Worm (Caenorhabditis elegans): ENCODE data around the gene T02E9.6.
A peak's percentile ranks its signal among the peaks of the same experiment; 100 is the strongest.

T02E9.6 gene

DNA sequence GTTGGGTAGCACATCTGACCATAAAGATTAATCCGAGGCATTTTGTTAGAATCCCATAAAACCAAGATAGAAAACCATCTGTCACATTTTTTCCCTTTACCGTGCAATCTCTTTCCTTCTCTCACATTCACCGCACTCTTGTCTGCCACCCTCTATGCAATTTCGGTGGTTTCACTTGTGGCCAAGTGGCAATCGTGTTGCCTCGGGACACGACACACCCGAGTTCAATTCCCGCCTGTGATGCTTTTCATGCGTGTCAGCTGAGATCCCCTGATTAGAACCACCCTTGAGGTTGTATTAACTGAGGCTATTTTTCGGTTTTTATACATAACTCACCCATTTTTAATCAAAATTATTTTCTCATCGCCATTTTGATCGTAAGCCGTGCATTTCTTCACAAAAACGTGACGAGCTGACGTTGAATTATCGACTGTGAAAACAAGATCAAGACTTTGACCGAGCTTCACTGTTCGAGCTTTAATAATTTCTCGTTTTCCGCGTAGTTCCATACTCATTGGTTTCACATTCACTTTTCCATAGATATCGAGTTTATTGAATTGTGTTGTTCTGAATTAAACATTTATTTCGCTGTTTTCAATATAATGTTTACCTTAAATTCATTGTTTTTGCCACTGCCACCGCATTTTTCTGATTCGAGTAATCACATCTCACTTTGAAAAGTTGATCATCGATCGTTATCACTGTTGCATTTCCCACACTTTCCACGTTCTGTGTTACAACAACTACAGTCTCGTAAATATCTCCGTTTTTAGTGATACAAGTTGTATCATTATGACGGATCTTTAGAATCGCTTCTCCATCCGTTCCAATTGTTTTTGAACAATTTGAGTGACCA, 19.8 kb downstream of the T02E9.6 start:
- TF ChIP-seq F44E2.7 (GFP tag; IDR thresholded peaks at IDR 0.05): peak; percentile 99
- TF ChIP-seq zip-11 (GFP tag; IDR thresholded peaks at IDR 0.05): peak; percentile 93
- peak; percentile 96 for TF ChIP-seq snpc-1.2 (GFP tag; IDR thresholded peaks at IDR 0.05)
- TF ChIP-seq nhr-76 (tag; optimal IDR thresholded peaks at IDR 0.05): no peak
- peak; percentile 76 for TF ChIP-seq nhr-77 (tag; optimal IDR thresholded peaks at IDR 0.05)
- peak; percentile 88 for TF ChIP-seq spr-1 (tag; optimal IDR thresholded peaks at IDR 0.05)
- TF ChIP-seq mdt-29 (GFP tag; IDR thresholded peaks at IDR 0.05): peak; percentile 92
- TF ChIP-seq F49E8.2 (tag; optimal IDR thresholded peaks at IDR 0.05; ENCODE audit: borderline replicate concordance): peak; percentile 74
- peak; percentile 93 for TF ChIP-seq ceh-20 (GFP tag; IDR thresholded peaks at IDR 0.05)
- TF ChIP-seq rbr-2 (tag; optimal IDR thresholded peaks at IDR 0.05): peak; percentile 90
- TF ChIP-seq spr-3 (GFP tag; optimal IDR thresholded peaks at IDR 0.05): peak; percentile 95
- TF ChIP-seq mxl-3 (GFP tag; optimal IDR thresholded peaks at IDR 0.05): peak; percentile 95
- peak; percentile 95 for TF ChIP-seq nhr-42 (GFP tag; IDR thresholded peaks at IDR 0.05)
- peak; percentile 92 for TF ChIP-seq zfp-3 (GFP tag; conservative IDR thresholded peaks at IDR 0.05)
- TF ChIP-seq egl-27 (tag; optimal IDR thresholded peaks at IDR 0.05): no peak
- TF ChIP-seq dmd-9 (GFP tag; IDR thresholded peaks at IDR 0.05): peak; percentile 96
- peak; percentile 93 for TF ChIP-seq hmg-1.1 (GFP tag; IDR thresholded peaks at IDR 0.05)
- peak in 1 of 2 experiments; percentile 82 for TF ChIP-seq hif-1 (tag; optimal IDR thresholded peaks at IDR 0.05)
- TF ChIP-seq nhr-28 (tag; optimal IDR thresholded peaks at IDR 0.05): peak; percentile 78
- peak; percentile 57 for TF ChIP-seq nhr-11 (tag; optimal IDR thresholded peaks at IDR 0.05)
- TF ChIP-seq unc-130 (GFP tag; optimal IDR thresholded peaks at IDR 0.05): peak; percentile 96
- peak; percentile 93 for TF ChIP-seq mes-2 (tag; optimal IDR thresholded peaks at IDR 0.05; ENCODE audit: poor library complexity, severe bottlenecking)
- TF ChIP-seq dmd-8 (GFP tag; IDR thresholded peaks at IDR 0.05): peak; percentile 100
- peak; percentile 98 for TF ChIP-seq ctbp-1 (GFP tag; IDR thresholded peaks at IDR 0.05)
- peak; percentile 100 for TF ChIP-seq F26F4.8 (GFP tag; conservative IDR thresholded peaks at IDR 0.05)
- peak; percentile 97 for TF ChIP-seq D1046.2 (GFP tag; IDR thresholded peaks at IDR 0.05)
- peak; percentile 95 for TF ChIP-seq php-3 (GFP tag; IDR thresholded peaks at IDR 0.05)
- TF ChIP-seq nhr-237 (tag; optimal IDR thresholded peaks at IDR 0.05): no peak
- no peak for TF ChIP-seq fos-1 (tag; optimal IDR thresholded peaks at IDR 0.05)
- TF ChIP-seq saeg-2 (GFP tag; IDR thresholded peaks at IDR 0.05): peak; percentile 96
- TF ChIP-seq ZK546.5 (tag; optimal IDR thresholded peaks at IDR 0.05): peak in 1 of 2 experiments; percentile 28
- TF ChIP-seq lin-29 (GFP tag; IDR thresholded peaks at IDR 0.05): peak; percentile 92
- TF ChIP-seq Y5F2A.4 (GFP tag; optimal IDR thresholded peaks at IDR 0.05): peak; percentile 97
- TF ChIP-seq sdz-12 (GFP tag; optimal IDR thresholded peaks at IDR 0.05): peak; percentile 99
- peak; percentile 97 for TF ChIP-seq hlh-11 (tag; optimal IDR thresholded peaks at IDR 0.05)
- TF ChIP-seq ama-1 (optimal IDR thresholded peaks at IDR 0.05): peak; percentile 11
- TF ChIP-seq Y75B8A.6 (GFP tag; IDR thresholded peaks at IDR 0.05): peak; percentile 97
- no peak for TF ChIP-seq unc-39 (tag; optimal IDR thresholded peaks at IDR 0.05)
- no peak for TF ChIP-seq ces-1 (GFP tag; optimal IDR thresholded peaks at IDR 0.05)
- peak; percentile 94 for TF ChIP-seq nhr-102 (tag; optimal IDR thresholded peaks at IDR 0.05)
- TF ChIP-seq mxl-2 (GFP tag; conservative IDR thresholded peaks at IDR 0.05): peak; percentile 94
- peak; percentile 60 for TF ChIP-seq pqm-1 (tag; optimal IDR thresholded peaks at IDR 0.05)
- peak; percentile 86 for TF ChIP-seq jun-1 (tag; optimal IDR thresholded peaks at IDR 0.05)
- peak; percentile 98 for TF ChIP-seq arid-1 (GFP tag; conservative IDR thresholded peaks at IDR 0.05)
- TF ChIP-seq mdl-1 (tag; optimal IDR thresholded peaks at IDR 0.05): peak in 1 of 2 experiments; percentile 49
- TF ChIP-seq lin-1 (GFP tag; IDR thresholded peaks at IDR 0.05): peak; percentile 98
- peak; percentile 77 for TF ChIP-seq attf-4 (tag; optimal IDR thresholded peaks at IDR 0.05)
- TF ChIP-seq daf-19 (GFP tag; conservative IDR thresholded peaks at IDR 0.05): peak; percentile 98
- TF ChIP-seq ceh-28 (tag; optimal IDR thresholded peaks at IDR 0.05): no peak
- peak; percentile 76 for TF ChIP-seq nhr-10 (tag; optimal IDR thresholded peaks at IDR 0.05)

All from whole organism, L4 larva.